Fruit fly (Drosophila melanogaster) whole organism, embryonic: ENCODE measurements around the gene Npc2f.

ENCODE experiments used
- Antp ChIP-seq: fragments of 200-800 bp; sonication (Bioruptor generic); optimal IDR thresholded peaks from 3 replicates; lab custom pipeline; 2016; ENCODE audit warnings: missing biosample characterization, missing genetic modification characterization
- B-H2 ChIP-seq: fragments of 200-800 bp; sonication (Bioruptor generic); optimal IDR thresholded peaks from 2 replicates; lab custom pipeline; 2018; ENCODE audit warnings: missing biosample characterization, mild to moderate bottlenecking, missing genetic modification characterization
- Bdp1 ChIP-seq: fragments of 200-800 bp; sonication (Bioruptor generic); optimal IDR thresholded peaks from 3 replicates; lab custom pipeline; 2016; ENCODE audit warnings: missing biosample characterization, missing genetic modification characterization
- CG10462 ChIP-seq: fragments of 200-800 bp; sonication (Bioruptor generic); optimal IDR thresholded peaks from 2 replicates; lab custom pipeline; 2016; ENCODE audit warnings: missing biosample characterization, missing genetic modification characterization
- CG10654 ChIP-seq: fragments of 200-800 bp; sonication (Bioruptor generic); optimal IDR thresholded peaks from 2 replicates; lab custom pipeline; 2016; ENCODE audit warnings: missing biosample characterization, missing genetic modification characterization
- CG12769 ChIP-seq: fragments of 200-800 bp; sonication (Bioruptor generic); optimal IDR thresholded peaks from 2 replicates; lab custom pipeline; 2019; ENCODE audit warnings: missing biosample characterization, mild to moderate bottlenecking, missing genetic modification characterization, moderate library complexity
- CG13424 ChIP-seq: fragments of 200-800 bp; sonication (Bioruptor generic); optimal IDR thresholded peaks from 2 replicates; lab custom pipeline; 2019; ENCODE audit warnings: missing biosample characterization, mild to moderate bottlenecking, missing genetic modification characterization, moderate library complexity
- CG13775 ChIP-seq: fragments of 200-800 bp; sonication (Bioruptor generic); optimal IDR thresholded peaks from 3 replicates; lab custom pipeline; 2017; ENCODE audit warnings: missing biosample characterization, mild to moderate bottlenecking, missing genetic modification characterization
- CG14710 ChIP-seq: fragments of 200-800 bp; sonication (Bioruptor generic); optimal IDR thresholded peaks from 3 replicates; lab custom pipeline; 2019; ENCODE audit warnings: missing biosample characterization, mild to moderate bottlenecking, missing genetic modification characterization, moderate library complexity
- CG18476 ChIP-seq: fragments of 200-800 bp; sonication (Bioruptor generic); optimal IDR thresholded peaks from 2 replicates; lab custom pipeline; 2016; ENCODE audit warnings: missing biosample characterization, mild to moderate bottlenecking, missing genetic modification characterization
- CG2116 ChIP-seq: fragments of 200-800 bp; sonication (Bioruptor generic); optimal IDR thresholded peaks from 3 replicates; lab custom pipeline; 2018; ENCODE audit warnings: missing biosample characterization, mild to moderate bottlenecking, missing genetic modification characterization
- CG2678 ChIP-seq: fragments of 200-800 bp; sonication (Bioruptor generic); optimal IDR thresholded peaks from 3 replicates; lab custom pipeline; 2019; ENCODE audit warnings: missing biosample characterization, mild to moderate bottlenecking, missing genetic modification characterization, moderate library complexity
- CG2712 ChIP-seq: fragments of 200-800 bp; optimal IDR thresholded peaks from 3 replicates; lab custom pipeline; 2019; ENCODE audit warnings: missing biosample characterization, mild to moderate bottlenecking, missing genetic modification characterization, moderate library complexity
- CG31365 ChIP-seq: fragments of 200-800 bp; sonication (Bioruptor generic); optimal IDR thresholded peaks from 2 replicates; lab custom pipeline; 2018; ENCODE audit warnings: missing biosample characterization, mild to moderate bottlenecking, missing genetic modification characterization
- CG34422 ChIP-seq: fragments of 200-800 bp; sonication (Bioruptor generic); IDR thresholded peaks from 3 replicates; pipeline ENCODE4 v1.3.6; 2022; ENCODE audit warnings: missing biosample characterization, missing genetic modification characterization
- CG42726 ChIP-seq: fragments of 200-800 bp; sonication (Bioruptor generic); IDR thresholded peaks from 2 replicates; pipeline ENCODE4 v1.3.6; 2022; ENCODE audit warnings: missing biosample characterization, missing genetic modification characterization; ENCODE audit not compliant: partially characterized antibody
- CG4282 ChIP-seq: fragments of 200-800 bp; sonication (Bioruptor generic); optimal IDR thresholded peaks from 2 replicates; lab custom pipeline; 2016; ENCODE audit warnings: missing biosample characterization, missing genetic modification characterization
- CG9437 ChIP-seq: fragments of 200-800 bp; sonication (Bioruptor generic); optimal IDR thresholded peaks from 2 replicates; lab custom pipeline; 2018; ENCODE audit warnings: missing biosample characterization, mild to moderate bottlenecking, missing genetic modification characterization
- HLH54F ChIP-seq: fragments of 200-800 bp; sonication (Bioruptor generic); optimal IDR thresholded peaks from 3 replicates; lab custom pipeline; 2016; ENCODE audit warnings: missing biosample characterization, missing genetic modification characterization
- Hand ChIP-seq: fragments of 200-800 bp; sonication (Bioruptor generic); optimal IDR thresholded peaks from 2 replicates; lab custom pipeline; 2017; ENCODE audit warnings: mild to moderate bottlenecking, missing biosample characterization, missing genetic modification reagents, missing genetic modification characterization
- Lhr ChIP-seq: fragments of 200-800 bp; sonication (Bioruptor generic); optimal IDR thresholded peaks from 3 replicates; lab custom pipeline; 2017; ENCODE audit warnings: mild to moderate bottlenecking, missing biosample characterization, missing genetic modification reagents, missing genetic modification characterization
- Med ChIP-seq: fragments of 200-800 bp; sonication (Bioruptor generic); peaks from one replicate; lab custom pipeline; 2016; ENCODE audit warnings: missing biosample characterization, missing genetic modification characterization, mild to moderate bottlenecking, inconsistent platforms, moderate library complexity
- NfI ChIP-seq: fragments of 200-800 bp; sonication (Bioruptor generic); optimal IDR thresholded peaks from 3 replicates; lab custom pipeline; 2018; ENCODE audit warnings: missing biosample characterization, mild to moderate bottlenecking, missing genetic modification characterization, moderate library complexity
- Rx ChIP-seq: fragments of 200-800 bp; sonication (Bioruptor generic); IDR thresholded peaks from 2 replicates; pipeline ENCODE4 v1.3.6; 2022; ENCODE audit warnings: missing biosample characterization, missing genetic modification characterization
- Ssrp ChIP-seq: fragments of 200-800 bp; sonication (Bioruptor generic); optimal IDR thresholded peaks from 2 replicates; lab custom pipeline; 2018; ENCODE audit warnings: missing biosample characterization, mild to moderate bottlenecking, missing genetic modification characterization, moderate library complexity
- abd-A ChIP-seq: fragments of 200-800 bp; sonication (Bioruptor generic); optimal IDR thresholded peaks from 3 replicates; lab custom pipeline; 2019; ENCODE audit warnings: missing biosample characterization, mild to moderate bottlenecking, missing genetic modification characterization, moderate library complexity
- bigmax ChIP-seq: fragments of 200-800 bp; sonication (Bioruptor generic); optimal IDR thresholded peaks from 2 replicates; lab custom pipeline; 2018; ENCODE audit warnings: missing biosample characterization, mild to moderate bottlenecking, missing genetic modification characterization
- br ChIP-seq: fragments of >200 bp; optimal IDR thresholded peaks from 2 replicates; lab custom pipeline; 2017
- cg ChIP-seq: fragments of 200-800 bp; sonication (Bioruptor generic); optimal IDR thresholded peaks from 3 replicates; lab custom pipeline; 2019; ENCODE audit warnings: missing biosample characterization, mild to moderate bottlenecking, missing genetic modification characterization, moderate library complexity
- ewg ChIP-seq: fragments of 200-800 bp; sonication (Bioruptor generic); optimal IDR thresholded peaks from 3 replicates; lab custom pipeline; 2017; ENCODE audit warnings: mild to moderate bottlenecking, missing biosample characterization, missing genetic modification reagents, missing genetic modification characterization
- fd64A ChIP-seq: fragments of 200-800 bp; sonication (Bioruptor generic); optimal IDR thresholded peaks from 3 replicates; lab custom pipeline; 2018; ENCODE audit warnings: missing biosample characterization, mild to moderate bottlenecking, missing genetic modification characterization
- ftz-f1 ChIP-seq: fragments of 200-800 bp; sonication (Bioruptor generic); optimal IDR thresholded peaks from 2 replicates; lab custom pipeline; 2016; ENCODE audit warnings: missing biosample characterization, missing genetic modification characterization
- gem ChIP-seq: fragments of 200-800 bp; sonication (Bioruptor generic); optimal IDR thresholded peaks from 2 replicates; lab custom pipeline; 2019; ENCODE audit warnings: missing biosample characterization, mild to moderate bottlenecking, missing genetic modification characterization, moderate library complexity
- hkb ChIP-seq, 2 experiments: fragments of 200-800 bp in 1 of 2; fragments of >200 bp in 1 of 2; sonication (Bioruptor generic) in 1 of 2; IDR thresholded peaks in 1 of 2; optimal IDR thresholded peaks in 1 of 2; 2 replicates each; pipeline versions ENCODE4 v1.3.6 to Lab custom; 2017 to 2022; ENCODE audit warnings: missing biosample characterization in 1 of 2, missing genetic modification characterization in 1 of 2
- kni ChIP-seq: fragments of 200-800 bp; sonication (Bioruptor generic); optimal IDR thresholded peaks from 3 replicates; lab custom pipeline; 2017; ENCODE audit warnings: mild to moderate bottlenecking, missing biosample characterization, missing genetic modification reagents, missing genetic modification characterization
- lab ChIP-seq: fragments of 200-800 bp; sonication (Bioruptor generic); optimal IDR thresholded peaks from 3 replicates; lab custom pipeline; 2017; ENCODE audit warnings: missing biosample characterization, missing genetic modification characterization, mild to moderate bottlenecking, moderate library complexity, missing genetic modification reagents
- lov ChIP-seq, 2 experiments: fragments of 200-800 bp in 1 of 2; fragments of >200 bp in 1 of 2; sonication (Bioruptor generic) in 1 of 2; IDR thresholded peaks in 1 of 2; optimal IDR thresholded peaks in 1 of 2; 2 replicates in 1 of 2; 3 replicates in 1 of 2; pipeline versions ENCODE4 v1.3.6 to Lab custom; 2017 to 2022; ENCODE audit warnings: missing biosample characterization in 1 of 2, missing genetic modification characterization in 1 of 2
- nerfin-1 ChIP-seq: fragments of 200-800 bp; sonication (Bioruptor generic); optimal IDR thresholded peaks from 3 replicates; lab custom pipeline; 2019; ENCODE audit warnings: missing biosample characterization, mild to moderate bottlenecking, missing genetic modification characterization, moderate library complexity
- nmo ChIP-seq: fragments of 200-800 bp; sonication (Bioruptor generic); optimal IDR thresholded peaks from 2 replicates; lab custom pipeline; 2018; ENCODE audit warnings: missing biosample characterization, mild to moderate bottlenecking, missing genetic modification characterization, moderate library complexity
- p53 ChIP-seq: fragments of 200-800 bp; sonication (Bioruptor generic); optimal IDR thresholded peaks from 2 replicates; lab custom pipeline; 2016; ENCODE audit warnings: missing biosample characterization, missing genetic modification characterization
- pnt ChIP-seq: fragments of 200-800 bp; sonication (Bioruptor generic); optimal IDR thresholded peaks from 3 replicates; lab custom pipeline; 2016; ENCODE audit warnings: missing biosample characterization, missing genetic modification characterization
- sens ChIP-seq: fragments of 200-800 bp; sonication (Bioruptor generic); peaks from one replicate; lab custom pipeline; 2016; ENCODE audit warnings: missing biosample characterization, missing genetic modification characterization
- seq ChIP-seq: fragments of 200-800 bp; sonication (Bioruptor generic); IDR thresholded peaks from 2 replicates; pipeline ENCODE4 v1.3.6; 2022; ENCODE audit warnings: missing biosample characterization, missing genetic modification characterization
- sim ChIP-seq: fragments of 200-800 bp; sonication (Bioruptor generic); IDR thresholded peaks from 2 replicates; pipeline ENCODE4 v1.3.6; 2022; ENCODE audit warnings: missing biosample characterization, missing genetic modification characterization
- sna ChIP-seq: fragments of 200-800 bp; sonication (Bioruptor generic); IDR thresholded peaks from 2 replicates; pipeline ENCODE4 v1.3.6; 2022; ENCODE audit warnings: missing biosample characterization, missing genetic modification characterization; ENCODE audit not compliant: partially characterized antibody
- stwl ChIP-seq: fragments of 200-800 bp; sonication (Bioruptor generic); optimal IDR thresholded peaks from 3 replicates; lab custom pipeline; 2018; ENCODE audit warnings: missing biosample characterization, mild to moderate bottlenecking, missing genetic modification characterization, moderate library complexity
- unpg ChIP-seq: fragments of 200-800 bp; sonication (Bioruptor generic); optimal IDR thresholded peaks from 3 replicates; lab custom pipeline; 2018; ENCODE audit warnings: missing biosample characterization, mild to moderate bottlenecking, missing genetic modification characterization, moderate library complexity

Npc2f gene

dm6 chr3R:24105312-24105902 is 32.3 kb upstream of the Npc2f start, which contains the start of gene Syx1A (continued):
- TF ChIP-seq ewg (GFP tag; lab: Kevin White, UChicago) = peak; percentile 10
- TF ChIP-seq CG4282 (GFP tag; lab: Kevin White, UChicago) = no peak
- TF ChIP-seq kni (GFP tag; lab: Kevin White, UChicago) = no peak
- TF ChIP-seq abd-A = peak; percentile 25
- no peak for TF ChIP-seq CG34422 (GFP tag; lab: Robert Waterston, UW)
- TF ChIP-seq CG2116 = peak; percentile 5
- TF ChIP-seq Bdp1 = no peak
- TF ChIP-seq cg (GFP tag; lab: Kevin White, UChicago) = no peak
- TF ChIP-seq seq (GFP tag; lab: Robert Waterston, UW) = no peak
- no peak for TF ChIP-seq CG18476 (GFP tag; lab: Kevin White, UChicago)
- peak; percentile 19 for TF ChIP-seq CG2678 (tag; lab: Kevin White, UChicago)
- TF ChIP-seq lov (optimal IDR thresholded peaks at IDR 0.05; lab: Kevin White, UChicago) = no peak
- no peak for TF ChIP-seq lov (GFP tag; IDR thresholded peaks at IDR 0.05; lab: Robert Waterston, UW)
- no peak for TF ChIP-seq Rx (GFP tag; lab: Robert Waterston, UW)
- TF ChIP-seq sim (GFP tag; lab: Robert Waterston, UW) = no peak
- peak; percentile 15 for TF ChIP-seq fd64A (GFP tag; lab: Kevin White, UChicago)
- TF ChIP-seq CG42726 (GFP tag; lab: Robert Waterston, UW) = no peak
- no peak for TF ChIP-seq br
- peak; percentile 2 for TF ChIP-seq Hand (GFP tag; lab: Kevin White, UChicago)
- TF ChIP-seq, all 482 proteins: peak for 113

- peak; percentile 2 for TF ChIP-seq p53 (GFP tag; lab: Kevin White, UChicago)
- no peak for TF ChIP-seq lov (optimal IDR thresholded peaks at IDR 0.05; lab: Kevin White, UChicago)
- no peak for TF ChIP-seq lov (GFP tag; IDR thresholded peaks at IDR 0.05; lab: Robert Waterston, UW)
- TF ChIP-seq CG13424 (tag; lab: Kevin White, UChicago) = peak; percentile 50
- TF ChIP-seq Antp (GFP tag; lab: Kevin White, UChicago) = no peak
- no peak for TF ChIP-seq ftz-f1
- no peak for TF ChIP-seq pnt (GFP tag; lab: Kevin White, UChicago)
- peak; percentile 17 for TF ChIP-seq Ssrp (tag; lab: Kevin White, UChicago)
- peak; percentile 28 for TF ChIP-seq CG13775
- TF ChIP-seq nerfin-1 (tag; lab: Kevin White, UChicago) = peak; percentile 92
- peak; percentile 94 for TF ChIP-seq Med (GFP tag; lab: Kevin White, UChicago)
- peak; percentile 45 for TF ChIP-seq CG12769 (tag; lab: Kevin White, UChicago)
- peak; percentile 16 for TF ChIP-seq HLH54F (GFP tag; lab: Kevin White, UChicago)
- peak; percentile 51 for TF ChIP-seq gem (tag; lab: Kevin White, UChicago)
- no peak for TF ChIP-seq bigmax (GFP tag; lab: Kevin White, UChicago)
- no peak for TF ChIP-seq Lhr (GFP tag; lab: Kevin White, UChicago)
- peak; percentile 13 for TF ChIP-seq nmo (GFP tag; lab: Kevin White, UChicago)
- TF ChIP-seq NfI = peak; percentile 67
- TF ChIP-seq unpg (GFP tag; lab: Kevin White, UChicago) = peak; percentile 57
- TF ChIP-seq lab (GFP tag; lab: Kevin White, UChicago) = peak; percentile 80
- no peak for TF ChIP-seq sna (GFP tag; lab: Robert Waterston, UW)
- peak; percentile 36 for TF ChIP-seq CG31365 (tag; lab: Kevin White, UChicago)
- peak; percentile 11 for TF ChIP-seq CG10654 (GFP tag; lab: Kevin White, UChicago)
- TF ChIP-seq CG10462 (GFP tag; lab: Kevin White, UChicago) = no peak
- TF ChIP-seq CG9437 (GFP tag; lab: Kevin White, UChicago) = peak; percentile 96
- TF ChIP-seq CG2712 (tag; lab: Kevin White, UChicago) = peak; percentile 48
- peak; percentile 91 for TF ChIP-seq sens (GFP tag; lab: Kevin White, UChicago)
- no peak for TF ChIP-seq hkb (optimal IDR thresholded peaks at IDR 0.05; lab: Kevin White, UChicago)
- no peak for TF ChIP-seq hkb (GFP tag; IDR thresholded peaks at IDR 0.05; lab: Robert Waterston, UW)
- peak; percentile 36 for TF ChIP-seq B-H2
- TF ChIP-seq CG14710 (tag; lab: Kevin White, UChicago) = peak; percentile 17
- TF ChIP-seq stwl = peak; percentile 62
Observed at dm6 chr3R:24106059-24106631, 31.6 kb upstream of the Npc2f start.
